Fruit fly (Drosophila melanogaster) whole organism, embryonic: ENCODE results near the gene CG42538.

Experiments
- Bgb ChIP-seq: fragments of 200-800 bp; sonication (Bioruptor generic); IDR thresholded peaks from 2 replicates; pipeline ENCODE4 v1.3.6; 2022; ENCODE audit warnings: missing biosample characterization, missing genetic modification characterization; ENCODE audit not compliant: partially characterized antibody
- Bteb2 ChIP-seq: fragments of 200-800 bp; sonication (Bioruptor generic); optimal IDR thresholded peaks from 2 replicates; lab custom pipeline; 2016; ENCODE audit warnings: missing biosample characterization, missing genetic modification characterization
- CG1024 ChIP-seq: fragments of 200-800 bp; sonication (Bioruptor generic); IDR thresholded peaks from 2 replicates; pipeline ENCODE4 v1.3.6; 2022; ENCODE audit warnings: missing biosample characterization, missing genetic modification characterization
- CG10321 ChIP-seq: fragments of 200-800 bp; sonication (Bioruptor generic); IDR thresholded peaks from 2 replicates; pipeline ENCODE4 v1.3.6; 2022; ENCODE audit warnings: missing biosample characterization, missing genetic modification characterization
- CG10366 ChIP-seq: fragments of 200-800 bp; sonication (Bioruptor generic); IDR thresholded peaks from 2 replicates; pipeline ENCODE4 v1.3.6; 2022; ENCODE audit warnings: missing biosample characterization, missing genetic modification characterization
- CG10543 ChIP-seq: fragments of 200-800 bp; sonication (Bioruptor generic); optimal IDR thresholded peaks from 3 replicates; lab custom pipeline; 2017; ENCODE audit warnings: missing biosample characterization, mild to moderate bottlenecking, missing genetic modification characterization, moderate library complexity
- CG12299 ChIP-seq: fragments of 200-800 bp; sonication (Bioruptor generic); optimal IDR thresholded peaks from 2 replicates; lab custom pipeline; 2018; ENCODE audit warnings: missing biosample characterization, mild to moderate bottlenecking, missing genetic modification characterization
- CG13296 ChIP-seq: fragments of 200-800 bp; sonication (Bioruptor generic); optimal IDR thresholded peaks from 3 replicates; lab custom pipeline; 2018; ENCODE audit warnings: missing biosample characterization, mild to moderate bottlenecking, missing genetic modification characterization
- CG14710 ChIP-seq: fragments of 200-800 bp; sonication (Bioruptor generic); optimal IDR thresholded peaks from 3 replicates; lab custom pipeline; 2019; ENCODE audit warnings: missing biosample characterization, mild to moderate bottlenecking, missing genetic modification characterization, moderate library complexity
- CG14965 ChIP-seq: fragments of 200-800 bp; sonication (Bioruptor generic); optimal IDR thresholded peaks from 2 replicates; lab custom pipeline; 2016; ENCODE audit warnings: missing biosample characterization, missing genetic modification characterization, borderline replicate concordance
- CG1602 ChIP-seq: fragments of 200-800 bp; sonication (Bioruptor generic); optimal IDR thresholded peaks from 3 replicates; lab custom pipeline; 2016; ENCODE audit warnings: missing biosample characterization, missing genetic modification characterization
- CG17328 ChIP-seq: fragments of 200-800 bp; sonication (Bioruptor generic); IDR thresholded peaks from 2 replicates; pipeline ENCODE4 v1.3.6; 2022; ENCODE audit warnings: missing biosample characterization, missing genetic modification characterization
- CG43689 ChIP-seq: fragments of 200-800 bp; sonication (Bioruptor generic); IDR thresholded peaks from 2 replicates; pipeline ENCODE4 v1.3.6; 2022; ENCODE audit warnings: missing biosample characterization, missing genetic modification characterization
- CG5180 ChIP-seq: fragments of 200-800 bp; sonication (Bioruptor generic); optimal IDR thresholded peaks from 3 replicates; lab custom pipeline; 2017; ENCODE audit warnings: missing biosample characterization, missing genetic modification characterization, mild to moderate bottlenecking, moderate library complexity, missing genetic modification reagents
- CG6654 ChIP-seq: fragments of 200-800 bp; sonication (Bioruptor generic); optimal IDR thresholded peaks from 2 replicates; lab custom pipeline; 2017; ENCODE audit warnings: missing biosample characterization, mild to moderate bottlenecking, missing genetic modification characterization
- CG6854 ChIP-seq: fragments of 200-800 bp; sonication (Bioruptor generic); optimal IDR thresholded peaks from 3 replicates; lab custom pipeline; 2017; ENCODE audit warnings: missing biosample characterization, mild to moderate bottlenecking, missing genetic modification characterization
- CG8290 ChIP-seq, 3 experiments: fragments of 200-800 bp; sonication (Bioruptor generic); optimal IDR thresholded peaks; 2 replicates each; lab custom pipeline; 2016 to 2019; ENCODE audit warnings: missing biosample characterization in 3 of 3, missing genetic modification characterization in 3 of 3, mild to moderate bottlenecking in 2 of 3, moderate library complexity in 1 of 3
- CG8765 ChIP-seq: fragments of 200-800 bp; sonication (Bioruptor generic); IDR thresholded peaks from 2 replicates; pipeline ENCODE4 v1.3.6; 2022; ENCODE audit warnings: missing biosample characterization, missing genetic modification characterization
- CG8944 ChIP-seq: fragments of 200-800 bp; sonication (Bioruptor generic); optimal IDR thresholded peaks from 3 replicates; lab custom pipeline; 2016; ENCODE audit warnings: missing biosample characterization, missing genetic modification characterization
- D19A ChIP-seq: fragments of 200-800 bp; optimal IDR thresholded peaks from 3 replicates; lab custom pipeline; 2019; ENCODE audit warnings: missing biosample characterization, mild to moderate bottlenecking, missing genetic modification characterization, moderate library complexity
- Deaf1 ChIP-seq: fragments of 200-800 bp; optimal IDR thresholded peaks from 3 replicates; lab custom pipeline; 2019; ENCODE audit warnings: missing biosample characterization, mild to moderate bottlenecking, missing genetic modification characterization, moderate library complexity
- Lhr ChIP-seq: fragments of 200-800 bp; sonication (Bioruptor generic); optimal IDR thresholded peaks from 3 replicates; lab custom pipeline; 2017; ENCODE audit warnings: mild to moderate bottlenecking, missing biosample characterization, missing genetic modification reagents, missing genetic modification characterization
- Opbp ChIP-seq: fragments of 200-800 bp; sonication (Bioruptor generic); IDR thresholded peaks from 3 replicates; pipeline ENCODE4 v1.3.6; 2022; ENCODE audit warnings: missing biosample characterization, missing genetic modification characterization; ENCODE audit not compliant: partially characterized antibody
- Ptx1 ChIP-seq: fragments of 200-800 bp; sonication (Bioruptor generic); IDR thresholded peaks from 2 replicates; pipeline ENCODE4 v1.3.6; 2022; ENCODE audit warnings: missing biosample characterization, missing genetic modification characterization
- Six4 ChIP-seq: fragments of 200-800 bp; sonication (Bioruptor generic); optimal IDR thresholded peaks from 2 replicates; lab custom pipeline; 2016; ENCODE audit warnings: missing biosample characterization, missing genetic modification characterization
- Vsx1 ChIP-seq: fragments of 200-800 bp; sonication (Bioruptor generic); optimal IDR thresholded peaks from 2 replicates; lab custom pipeline; 2017; ENCODE audit warnings: missing biosample characterization, mild to moderate bottlenecking, missing genetic modification characterization, missing genetic modification reagents
- al ChIP-seq: fragments of 200-800 bp; sonication (Bioruptor generic); IDR thresholded peaks from 2 replicates; pipeline ENCODE4 v1.3.6; 2022; ENCODE audit warnings: missing biosample characterization, missing genetic modification characterization
- bcd ChIP-seq: fragments of 200-800 bp; sonication (Bioruptor generic); optimal IDR thresholded peaks from 2 replicates; lab custom pipeline; 2017; ENCODE audit warnings: missing biosample characterization, mild to moderate bottlenecking, missing genetic modification characterization
- bsh ChIP-seq, 2 experiments: fragments of 200-800 bp; sonication (Bioruptor generic); optimal IDR thresholded peaks; 2 replicates each; lab custom pipeline; 2017 to 2018; ENCODE audit warnings: mild to moderate bottlenecking in 2 of 2, missing biosample characterization in 2 of 2, missing genetic modification characterization in 2 of 2, moderate library complexity in 1 of 2
- chn ChIP-seq: fragments of 200-800 bp; sonication (Bioruptor generic); optimal IDR thresholded peaks from 2 replicates; lab custom pipeline; 2016; ENCODE audit warnings: missing biosample characterization, missing genetic modification characterization
- corto ChIP-seq: fragments of 200-800 bp; sonication (Bioruptor generic); optimal IDR thresholded peaks from 2 replicates; lab custom pipeline; 2016; ENCODE audit warnings: missing biosample characterization, mild to moderate bottlenecking, missing genetic modification characterization, moderate library complexity
- dm ChIP-seq: fragments of 200-800 bp; sonication (Bioruptor generic); optimal IDR thresholded peaks from 3 replicates; lab custom pipeline; 2016; ENCODE audit warnings: missing biosample characterization, missing genetic modification characterization
- eve ChIP-seq, 2 experiments: fragments of >200 bp; optimal IDR thresholded peaks; 2 replicates each; lab custom pipeline; 2017; ENCODE audit warnings: missing biosample characterization in 2 of 2, missing genetic modification characterization in 2 of 2
- ewg ChIP-seq: fragments of 200-800 bp; sonication (Bioruptor generic); optimal IDR thresholded peaks from 3 replicates; lab custom pipeline; 2017; ENCODE audit warnings: mild to moderate bottlenecking, missing biosample characterization, missing genetic modification reagents, missing genetic modification characterization
- fru ChIP-seq: fragments of >200 bp; optimal IDR thresholded peaks from 2 replicates; lab custom pipeline; 2017
- ftz-f1 ChIP-seq: fragments of 200-800 bp; sonication (Bioruptor generic); optimal IDR thresholded peaks from 2 replicates; lab custom pipeline; 2016; ENCODE audit warnings: missing biosample characterization, missing genetic modification characterization
- hb ChIP-seq: fragments of 200-800 bp; sonication (Bioruptor generic); IDR thresholded peaks from 3 replicates; pipeline ENCODE4 v1.3.6; 2022; ENCODE audit warnings: missing biosample characterization, missing genetic modification characterization; ENCODE audit not compliant: partially characterized antibody
- insv ChIP-seq, 2 experiments: fragments of 200-800 bp; sonication (Bioruptor generic); optimal IDR thresholded peaks; 3 replicates each; lab custom pipeline; 2016 to 2018; ENCODE audit warnings: missing biosample characterization in 2 of 2, missing genetic modification characterization in 2 of 2
- inv ChIP-seq: fragments of 200-800 bp; sonication (Bioruptor generic); IDR thresholded peaks from 2 replicates; pipeline ENCODE4 v1.3.6; 2022; ENCODE audit warnings: missing biosample characterization, missing genetic modification characterization; ENCODE audit not compliant: partially characterized antibody
- kay ChIP-seq: fragments of 200-800 bp; sonication (Bioruptor generic); optimal IDR thresholded peaks from 2 replicates; lab custom pipeline; 2016; ENCODE audit warnings: missing biosample characterization, missing genetic modification characterization
- kni ChIP-seq: fragments of 200-800 bp; sonication (Bioruptor generic); optimal IDR thresholded peaks from 3 replicates; lab custom pipeline; 2017; ENCODE audit warnings: mild to moderate bottlenecking, missing biosample characterization, missing genetic modification reagents, missing genetic modification characterization
- run ChIP-seq: fragments of 200-800 bp; sonication (Bioruptor generic); optimal IDR thresholded peaks from 3 replicates; lab custom pipeline; 2018; ENCODE audit warnings: missing biosample characterization, mild to moderate bottlenecking, missing genetic modification characterization
- sd ChIP-seq: fragments of 200-800 bp; sonication (Bioruptor generic); optimal IDR thresholded peaks from 3 replicates; lab custom pipeline; 2018; ENCODE audit warnings: missing biosample characterization, mild to moderate bottlenecking, missing genetic modification characterization, moderate library complexity
- seq ChIP-seq: fragments of 200-800 bp; sonication (Bioruptor generic); IDR thresholded peaks from 2 replicates; pipeline ENCODE4 v1.3.6; 2022; ENCODE audit warnings: missing biosample characterization, missing genetic modification characterization
- sima ChIP-seq: fragments of 200-800 bp; sonication (Bioruptor generic); optimal IDR thresholded peaks from 2 replicates; lab custom pipeline; 2016; ENCODE audit warnings: missing biosample characterization, missing genetic modification characterization
- z ChIP-seq: fragments of 200-800 bp; sonication (Bioruptor generic); IDR thresholded peaks from 3 replicates; pipeline ENCODE4 v1.3.6; 2022; ENCODE audit warnings: missing biosample characterization, missing genetic modification characterization

CG42538 gene

DNA sequence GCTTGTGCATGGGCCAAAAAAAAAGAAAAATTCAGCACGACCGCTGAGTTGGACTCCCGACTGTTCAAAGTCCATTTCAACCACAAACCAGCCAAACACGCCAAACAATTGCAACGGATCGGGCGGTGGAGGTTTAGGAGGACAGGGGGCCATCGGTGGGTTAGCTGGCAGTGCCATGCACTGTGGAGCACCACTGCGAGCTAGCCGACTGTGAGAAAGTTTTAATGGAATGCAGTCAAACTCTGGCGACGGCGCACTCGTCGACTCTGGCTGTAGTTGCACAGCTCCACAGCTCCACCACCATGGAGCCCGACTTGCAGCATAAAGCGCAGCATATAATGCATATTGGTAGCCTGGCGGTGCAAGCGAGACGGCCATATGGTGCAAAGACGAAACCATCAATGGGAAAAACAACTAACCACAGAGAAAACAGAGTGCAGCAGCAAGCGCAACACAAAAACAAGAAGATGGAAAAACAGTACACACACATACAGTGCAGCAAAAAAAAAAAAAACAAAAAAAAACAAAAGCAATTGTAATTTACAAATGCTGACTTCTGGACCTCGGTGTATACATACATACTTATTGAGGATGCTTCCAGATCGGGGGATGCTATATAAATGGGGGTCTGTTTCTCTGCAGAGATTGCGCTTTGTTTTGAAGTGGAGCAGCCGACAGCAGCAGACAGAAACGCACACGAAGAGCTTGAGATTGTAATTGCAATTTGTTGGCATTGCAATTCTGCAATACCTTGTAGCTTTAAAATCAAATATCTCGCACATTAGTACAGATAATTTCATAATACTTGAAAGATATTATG is 7.1 kb downstream of the CG42538 start (continued):
- TF ChIP-seq Bgb (0 out of 2 replicates have a peak, but pooled peaks have one; percentile 11), CG8944 (GFP tag; lab: Kevin White, UChicago) (no peak), CG10321 (peak; percentile 79), CG13296 (no peak), ewg (GFP tag; lab: Kevin White, UChicago) (no peak), CG1602 (GFP tag; lab: Kevin White, UChicago) (no peak)
- TF ChIP-seq, all 482 proteins: peak for 22

DNA sequence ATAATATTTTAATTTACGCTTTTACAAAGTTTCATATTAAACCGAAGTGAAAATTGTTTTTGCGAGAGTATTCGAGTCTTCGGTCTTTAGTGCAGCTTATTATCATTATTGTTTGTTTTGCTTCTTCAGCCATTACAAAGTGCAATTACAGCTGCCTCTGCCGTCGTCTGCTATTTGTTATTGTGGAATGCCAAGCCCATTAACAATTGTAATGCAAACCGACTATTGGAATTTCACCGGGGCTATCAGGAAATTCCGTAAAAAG is 7.7 kb downstream of the CG42538 start:
- no peak for TF ChIP-seq kay (GFP tag; lab: Kevin White, UChicago)
- no peak for TF ChIP-seq bcd (GFP tag; lab: Kevin White, UChicago)
- TF ChIP-seq D19A (tag; lab: Kevin White, UChicago) = peak; percentile 54
- TF ChIP-seq, all 482 proteins: peak for 1

DNA sequence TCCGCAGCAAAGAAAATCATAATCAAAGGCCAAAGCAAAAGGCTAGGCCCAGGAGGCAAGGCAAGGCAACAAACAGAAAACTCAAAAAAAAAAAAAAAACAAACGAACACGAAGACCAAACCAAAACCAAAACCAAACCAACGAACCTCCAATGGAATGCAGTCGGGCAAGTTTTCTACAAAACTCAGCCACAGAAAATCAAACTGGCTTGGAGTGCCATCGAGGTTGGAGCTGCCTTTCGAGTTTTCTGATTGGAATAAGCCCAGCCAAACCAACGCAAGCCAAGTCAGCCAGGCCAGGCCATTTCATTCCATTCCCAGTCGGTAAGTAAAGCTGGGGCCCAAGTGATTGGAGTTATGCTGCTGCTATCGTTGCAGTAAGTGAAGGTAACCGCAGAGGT is 8.3 kb downstream of the CG42538 start:
- TF ChIP-seq inv (GFP tag; lab: Robert Waterston, UW) (no peak), ftz-f1 (GFP tag; lab: Kevin White, UChicago) (no peak), hb (no peak), dm (GFP tag; lab: Kevin White, UChicago) (no peak), CG6854 (GFP tag; lab: Kevin White, UChicago) (no peak), Six4 (GFP tag; lab: Kevin White, UChicago) (no peak), seq (GFP tag; lab: Robert Waterston, UW) (no peak), al (GFP tag; lab: Robert Waterston, UW) (no peak), Lhr (GFP tag; lab: Kevin White, UChicago) (no peak), kni (peak; percentile 4), CG10366 (GFP tag; lab: Robert Waterston, UW) (no peak), eve (GFP tag; optimal IDR thresholded peaks at IDR 0.05; lab: Kevin White, UChicago) (no peak), CG6654 (GFP tag; lab: Kevin White, UChicago) (no peak), CG12299 (tag; lab: Kevin White, UChicago) (no peak), run (tag; lab: Kevin White, UChicago) (no peak), CG10543 (GFP tag; lab: Kevin White, UChicago) (peak; percentile 29), CG14710 (tag; lab: Kevin White, UChicago) (no peak), CG14965 (no peak), Opbp (0 out of 3 replicates have a peak, but pooled peaks have one; percentile 26), CG1024 (GFP tag; lab: Robert Waterston, UW) (no peak), fru (lab: Kevin White, UChicago) (no peak), Bteb2 (GFP tag; lab: Kevin White, UChicago) (no peak), insv (GFP tag; optimal IDR thresholded peaks at IDR 0.05; lab: Kevin White, UChicago) (peak in 1 of 2 experiments; percentile 76), bsh (GFP tag; optimal IDR thresholded peaks at IDR 0.05; lab: Kevin White, UChicago) (no peak), Deaf1 (tag; lab: Kevin White, UChicago) (no peak), corto (GFP tag; lab: Kevin White, UChicago) (peak; percentile 36), z (peak; percentile 60; the same call in 1 of the 3 replicates), CG43689 (no peak), CG17328 (GFP tag; lab: Robert Waterston, UW) (no peak), sd (peak; percentile 94), sima (no peak), CG5180 (GFP tag; lab: Kevin White, UChicago) (no peak), Vsx1 (peak; percentile 21), CG8290 (GFP tag; optimal IDR thresholded peaks at IDR 0.05; lab: Kevin White, UChicago) (no peak), CG8290 (tag; optimal IDR thresholded peaks at IDR 0.05; lab: Kevin White, UChicago) (peak in 1 of 2 experiments; percentile 5), chn (GFP tag; lab: Kevin White, UChicago) (no peak), CG8765 (GFP tag; lab: Robert Waterston, UW) (no peak), Ptx1 (GFP tag; lab: Robert Waterston, UW) (no peak)
